Fruit fly (Drosophila melanogaster) whole organism, adult: ENCODE data around the gene Eaf6.
A peak's percentile ranks its signal among the peaks of the same experiment; 100 is the strongest.

Experiments
- CG11617 ChIP-seq: fragments of 200-800 bp; sonication (Bioruptor generic); optimal IDR thresholded peaks from 2 replicates; lab custom pipeline; 2017; ENCODE audit warnings: mild to moderate bottlenecking, missing biosample characterization, missing genetic modification reagents, missing genetic modification characterization
- CG12768 ChIP-seq: fragments of 200-800 bp; sonication (Bioruptor generic); optimal IDR thresholded peaks from 2 replicates; lab custom pipeline; 2017; ENCODE audit warnings: missing biosample characterization, missing genetic modification characterization, mild to moderate bottlenecking, moderate library complexity, missing genetic modification reagents
- CG14711 ChIP-seq: fragments of 200-800 bp; sonication (Bioruptor generic); optimal IDR thresholded peaks from 2 replicates; lab custom pipeline; 2018; ENCODE audit warnings: missing biosample characterization, mild to moderate bottlenecking, missing genetic modification characterization, moderate library complexity
- CG1620 ChIP-seq: fragments of 200-800 bp; sonication (Bioruptor generic); optimal IDR thresholded peaks from 2 replicates; lab custom pipeline; 2016; ENCODE audit warnings: missing biosample characterization, missing genetic modification characterization
- CG33017 ChIP-seq: fragments of 200-800 bp; sonication (Bioruptor generic); optimal IDR thresholded peaks from 2 replicates; lab custom pipeline; 2018; ENCODE audit warnings: missing biosample characterization, mild to moderate bottlenecking, missing genetic modification characterization, moderate library complexity
- CG5204 ChIP-seq: fragments of 200-800 bp; sonication (Bioruptor generic); optimal IDR thresholded peaks from 2 replicates; lab custom pipeline; 2016; ENCODE audit warnings: missing biosample characterization, missing genetic modification characterization
- CG7045 ChIP-seq: fragments of 200-800 bp; sonication (Bioruptor generic); optimal IDR thresholded peaks from 2 replicates; lab custom pipeline; 2017; ENCODE audit warnings: missing biosample characterization, mild to moderate bottlenecking, missing genetic modification characterization
- CG7101 ChIP-seq: fragments of 200-800 bp; sonication (Bioruptor generic); optimal IDR thresholded peaks from 2 replicates; lab custom pipeline; 2018; ENCODE audit warnings: missing biosample characterization, mild to moderate bottlenecking, missing genetic modification characterization, moderate library complexity
- Clk ChIP-seq: fragments of 200-800 bp; sonication (Bioruptor generic); optimal IDR thresholded peaks from 2 replicates; lab custom pipeline; 2017; ENCODE audit warnings: missing biosample characterization, missing genetic modification characterization
- Crg-1 ChIP-seq: fragments of 200-800 bp; sonication (Bioruptor generic); optimal IDR thresholded peaks from 2 replicates; lab custom pipeline; 2016; ENCODE audit warnings: missing biosample characterization, missing genetic modification characterization
- Hr96 ChIP-seq: fragments of 200-800 bp; sonication (Bioruptor generic); optimal IDR thresholded peaks from 2 replicates; lab custom pipeline; 2016; ENCODE audit warnings: missing biosample characterization, missing genetic modification characterization
- Mnt ChIP-seq: fragments of 200-800 bp; sonication (Bioruptor generic); optimal IDR thresholded peaks from 2 replicates; lab custom pipeline; 2016; ENCODE audit warnings: missing biosample characterization, mild to moderate bottlenecking, missing genetic modification characterization
- bab1 ChIP-seq: fragments of 200-800 bp; sonication (Bioruptor generic); optimal IDR thresholded peaks from 3 replicates; lab custom pipeline; 2019; ENCODE audit warnings: missing biosample characterization, mild to moderate bottlenecking, missing genetic modification characterization, moderate library complexity
- cic ChIP-seq: fragments of 200-800 bp; sonication (Bioruptor generic); optimal IDR thresholded peaks from 2 replicates; lab custom pipeline; 2017; ENCODE audit warnings: missing biosample characterization, mild to moderate bottlenecking, missing genetic modification characterization, moderate library complexity
- cnc ChIP-seq, 2 experiments: fragments of >200 bp; optimal IDR thresholded peaks; 2 replicates each; lab custom pipeline; 2017
- kay ChIP-seq: fragments of 200-800 bp; sonication (Bioruptor generic); peaks from one replicate; lab custom pipeline; 2016; ENCODE audit warnings: missing biosample characterization, missing genetic modification characterization, borderline replicate concordance
- ovo ChIP-seq: fragments of 200-800 bp; sonication (Bioruptor generic); optimal IDR thresholded peaks from 2 replicates; lab custom pipeline; 2016; ENCODE audit warnings: missing biosample characterization, missing genetic modification characterization
- pad ChIP-seq: fragments of 200-800 bp; sonication (Bioruptor generic); optimal IDR thresholded peaks from 3 replicates; lab custom pipeline; 2017; ENCODE audit warnings: missing biosample characterization, missing genetic modification characterization, mild to moderate bottlenecking, moderate library complexity, missing genetic modification reagents
- tj ChIP-seq: fragments of 200-800 bp; sonication (Bioruptor generic); optimal IDR thresholded peaks from 3 replicates; lab custom pipeline; 2017; ENCODE audit warnings: missing biosample characterization, mild to moderate bottlenecking, missing genetic modification characterization, moderate library complexity
- toe ChIP-seq: fragments of 200-800 bp; sonication (Bioruptor generic); optimal IDR thresholded peaks from 2 replicates; lab custom pipeline; 2016; ENCODE audit warnings: missing biosample characterization, missing genetic modification characterization

Eaf6 gene

dm6 chr3L:5641547-5641946, 33.4 kb upstream of the Eaf6 start:
- TF ChIP-seq Mnt (GFP tag; lab: Kevin White, UChicago) = peak; percentile 31
- TF ChIP-seq cnc (optimal IDR thresholded peaks at IDR 0.05; lab: Kevin White, UChicago) = no peak
- TF ChIP-seq pad = no peak
- TF ChIP-seq CG7045 (GFP tag; lab: Kevin White, UChicago) = peak; percentile 49
- no peak for TF ChIP-seq bab1
- TF ChIP-seq CG11617 (GFP tag; lab: Kevin White, UChicago) = peak; percentile 48
- TF ChIP-seq CG33017 = peak; percentile 34
- TF ChIP-seq ovo (GFP tag; lab: Kevin White, UChicago) = peak; percentile 54
- TF ChIP-seq tj (GFP tag; lab: Kevin White, UChicago) = peak; percentile 22
- no peak for TF ChIP-seq Clk (GFP tag; lab: Kevin White, UChicago)
- TF ChIP-seq toe = peak; percentile 31
- TF ChIP-seq cic = peak; percentile 39
- peak; percentile 74 for TF ChIP-seq kay (GFP tag; lab: Kevin White, UChicago)
- peak; percentile 59 for TF ChIP-seq Hr96 (GFP tag; lab: Kevin White, UChicago)
- no peak for TF ChIP-seq Crg-1 (GFP tag; lab: Kevin White, UChicago)
- TF ChIP-seq CG5204 (GFP tag; lab: Kevin White, UChicago) = no peak
- no peak for TF ChIP-seq CG1620 (GFP tag; lab: Kevin White, UChicago)
- TF ChIP-seq CG12768 (GFP tag; lab: Kevin White, UChicago) = peak; percentile 56
- peak; percentile 60 for TF ChIP-seq CG7101
- no peak for TF ChIP-seq CG14711 (tag; lab: Kevin White, UChicago)

dm6 chr3L:5641120-5641519, 33.0 kb upstream of the Eaf6 start:
- TF ChIP-seq toe (no peak), Hr96 (GFP tag; lab: Kevin White, UChicago) (no peak), kay (GFP tag; lab: Kevin White, UChicago) (peak; percentile 44), CG1620 (GFP tag; lab: Kevin White, UChicago) (no peak), ovo (GFP tag; lab: Kevin White, UChicago) (no peak), CG33017 (no peak), CG5204 (GFP tag; lab: Kevin White, UChicago) (no peak), CG11617 (GFP tag; lab: Kevin White, UChicago) (no peak), tj (GFP tag; lab: Kevin White, UChicago) (no peak)

dm6 chr3L:5640689-5641088, 32.6 kb upstream of the Eaf6 start:
- TF ChIP-seq cic (no peak), cnc (optimal IDR thresholded peaks at IDR 0.05; lab: Kevin White, UChicago) (no peak), CG7101 (peak; percentile 15), CG7045 (GFP tag; lab: Kevin White, UChicago) (no peak), CG11617 (GFP tag; lab: Kevin White, UChicago) (no peak), Clk (GFP tag; lab: Kevin White, UChicago) (no peak), CG12768 (GFP tag; lab: Kevin White, UChicago) (peak; percentile 29), pad (no peak), CG1620 (GFP tag; lab: Kevin White, UChicago) (no peak), tj (GFP tag; lab: Kevin White, UChicago) (no peak), Hr96 (GFP tag; lab: Kevin White, UChicago) (no peak), Mnt (GFP tag; lab: Kevin White, UChicago) (no peak), CG5204 (GFP tag; lab: Kevin White, UChicago) (no peak), Crg-1 (GFP tag; lab: Kevin White, UChicago) (no peak), kay (GFP tag; lab: Kevin White, UChicago) (peak; percentile 93), CG33017 (peak; percentile 18)

- TF ChIP-seq Mnt (GFP tag; lab: Kevin White, UChicago) = no peak
- TF ChIP-seq tj (GFP tag; lab: Kevin White, UChicago) = no peak
- peak; percentile 23 for TF ChIP-seq CG12768 (GFP tag; lab: Kevin White, UChicago)
- TF ChIP-seq CG7045 (GFP tag; lab: Kevin White, UChicago) = peak; percentile 54
- peak; percentile 36 for TF ChIP-seq CG33017
- no peak for TF ChIP-seq CG14711 (tag; lab: Kevin White, UChicago)
- TF ChIP-seq CG5204 (GFP tag; lab: Kevin White, UChicago) = no peak
Observed at dm6 chr3L:5639474-5639873, 31.4 kb upstream of the Eaf6 start.

DNA sequence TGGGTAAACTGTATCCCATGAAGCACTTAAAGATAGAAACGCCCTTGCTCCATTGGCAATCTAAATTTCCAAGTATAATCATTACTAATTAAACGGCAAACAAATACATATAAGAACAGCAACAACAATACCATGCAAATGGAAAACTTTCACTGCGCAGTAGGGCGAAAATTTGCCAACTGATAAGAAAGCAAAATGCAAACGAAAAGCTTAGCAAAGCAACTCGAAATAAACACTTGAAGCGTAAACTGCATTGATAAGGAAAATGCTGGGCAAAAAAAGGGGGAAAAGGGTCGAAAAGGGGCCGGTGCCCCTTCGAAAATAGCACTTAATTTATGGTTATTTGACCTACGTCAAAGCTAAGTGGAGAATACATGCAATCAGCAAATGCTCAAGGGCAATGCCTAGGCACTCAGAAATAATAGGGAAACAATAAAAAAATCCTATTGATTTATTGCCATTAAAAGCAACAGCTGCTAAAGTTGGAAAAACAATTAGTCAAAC, 30.5 kb upstream of the Eaf6 start:
- no peak for TF ChIP-seq Clk (GFP tag; lab: Kevin White, UChicago)
- peak; percentile 54 for TF ChIP-seq tj (GFP tag; lab: Kevin White, UChicago)
- no peak for TF ChIP-seq toe
- TF ChIP-seq CG7045 (GFP tag; lab: Kevin White, UChicago) = peak; percentile 28
- TF ChIP-seq CG11617 (GFP tag; lab: Kevin White, UChicago) = no peak
- TF ChIP-seq CG5204 (GFP tag; lab: Kevin White, UChicago) = no peak
- TF ChIP-seq Crg-1 (GFP tag; lab: Kevin White, UChicago) = no peak
- TF ChIP-seq Mnt (GFP tag; lab: Kevin White, UChicago) = peak; percentile 46
- peak; percentile 93 for TF ChIP-seq kay (GFP tag; lab: Kevin White, UChicago)
- no peak for TF ChIP-seq CG12768 (GFP tag; lab: Kevin White, UChicago)
- peak; percentile 50 for TF ChIP-seq pad
- TF ChIP-seq bab1 = no peak
- peak; percentile 54 for TF ChIP-seq CG33017
- no peak for TF ChIP-seq Hr96 (GFP tag; lab: Kevin White, UChicago)
- no peak for TF ChIP-seq CG1620 (GFP tag; lab: Kevin White, UChicago)
- TF ChIP-seq cnc (optimal IDR thresholded peaks at IDR 0.05; lab: Kevin White, UChicago) = no peak
- peak; percentile 16 for TF ChIP-seq CG7101
- TF ChIP-seq ovo (GFP tag; lab: Kevin White, UChicago) = no peak
- no peak for TF ChIP-seq CG14711 (tag; lab: Kevin White, UChicago)
- TF ChIP-seq cic = peak; percentile 87

- TF ChIP-seq CG11617 (GFP tag; lab: Kevin White, UChicago) (no peak), Hr96 (GFP tag; lab: Kevin White, UChicago) (no peak), ovo (GFP tag; lab: Kevin White, UChicago) (no peak), bab1 (no peak)
Observed at dm6 chr3L:5637477-5637876, 29.4 kb upstream of the Eaf6 start.
